Fruit fly (Drosophila melanogaster) whole organism, adult: ENCODE measurements around the gene CG11562.

Source experiments
- CG12768 ChIP-seq: fragments of 200-800 bp; sonication (Bioruptor generic); optimal IDR thresholded peaks from 2 replicates; lab custom pipeline; 2017; ENCODE audit warnings: missing biosample characterization, missing genetic modification characterization, mild to moderate bottlenecking, moderate library complexity, missing genetic modification reagents
- CG5204 ChIP-seq: fragments of 200-800 bp; sonication (Bioruptor generic); optimal IDR thresholded peaks from 2 replicates; lab custom pipeline; 2016; ENCODE audit warnings: missing biosample characterization, missing genetic modification characterization
- CG7101 ChIP-seq: fragments of 200-800 bp; sonication (Bioruptor generic); optimal IDR thresholded peaks from 2 replicates; lab custom pipeline; 2018; ENCODE audit warnings: missing biosample characterization, mild to moderate bottlenecking, missing genetic modification characterization, moderate library complexity
- Hr96 ChIP-seq: fragments of 200-800 bp; sonication (Bioruptor generic); optimal IDR thresholded peaks from 2 replicates; lab custom pipeline; 2016; ENCODE audit warnings: missing biosample characterization, missing genetic modification characterization
- Mnt ChIP-seq: fragments of 200-800 bp; sonication (Bioruptor generic); optimal IDR thresholded peaks from 2 replicates; lab custom pipeline; 2016; ENCODE audit warnings: missing biosample characterization, mild to moderate bottlenecking, missing genetic modification characterization
- bab1 ChIP-seq: fragments of 200-800 bp; sonication (Bioruptor generic); optimal IDR thresholded peaks from 3 replicates; lab custom pipeline; 2019; ENCODE audit warnings: missing biosample characterization, mild to moderate bottlenecking, missing genetic modification characterization, moderate library complexity
- cic ChIP-seq: fragments of 200-800 bp; sonication (Bioruptor generic); optimal IDR thresholded peaks from 2 replicates; lab custom pipeline; 2017; ENCODE audit warnings: missing biosample characterization, mild to moderate bottlenecking, missing genetic modification characterization, moderate library complexity
- cnc ChIP-seq, 2 experiments: fragments of >200 bp; optimal IDR thresholded peaks; 2 replicates each; lab custom pipeline; 2017
- tj ChIP-seq: fragments of 200-800 bp; sonication (Bioruptor generic); optimal IDR thresholded peaks from 3 replicates; lab custom pipeline; 2017; ENCODE audit warnings: missing biosample characterization, mild to moderate bottlenecking, missing genetic modification characterization, moderate library complexity

dm6 chr2L:285596-286023 lies 6.6 kb upstream of the CG11562 start:
- TF ChIP-seq cnc (optimal IDR thresholded peaks at IDR 0.05; lab: Kevin White, UChicago) (no peak), CG12768 (peak; percentile 51), cic (GFP tag; lab: Kevin White, UChicago) (no peak), CG7101 (peak; percentile 57), Hr96 (GFP tag; lab: Kevin White, UChicago) (no peak), tj (GFP tag; lab: Kevin White, UChicago) (no peak), Mnt (GFP tag; lab: Kevin White, UChicago) (no peak), bab1 (GFP tag; lab: Kevin White, UChicago) (peak; percentile 39), CG5204 (GFP tag; lab: Kevin White, UChicago) (no peak)
